Fruit fly (Drosophila melanogaster) whole organism, prepupa: ENCODE results near the gene CG6574.

ENCODE experiments used
- Blimp-1 ChIP-seq: fragments of 200-800 bp; sonication (Bioruptor generic); optimal IDR thresholded peaks from 3 replicates; lab custom pipeline; 2017; ENCODE audit warnings: missing biosample characterization, missing genetic modification characterization, mild to moderate bottlenecking, moderate library complexity, missing genetic modification reagents
- CG10669 ChIP-seq: fragments of 200-800 bp; sonication (Bioruptor generic); optimal IDR thresholded peaks from 3 replicates; lab custom pipeline; 2018; ENCODE audit warnings: missing biosample characterization, mild to moderate bottlenecking, missing genetic modification characterization, moderate library complexity
- CG11294 ChIP-seq: fragments of 200-800 bp; sonication (Bioruptor generic); IDR thresholded peaks from 2 replicates; pipeline ENCODE4 v1.3.6; 2022; ENCODE audit warnings: missing biosample characterization, missing genetic modification characterization
- CG11762 ChIP-seq: fragments of 200-800 bp; sonication (Bioruptor generic); optimal IDR thresholded peaks from 3 replicates; lab custom pipeline; 2016; ENCODE audit warnings: missing biosample characterization, missing genetic modification characterization; ENCODE audit not compliant: insufficient read depth
- CG11902 ChIP-seq: fragments of 200-800 bp; sonication (Bioruptor generic); optimal IDR thresholded peaks from 3 replicates; lab custom pipeline; 2016; ENCODE audit warnings: missing biosample characterization, missing genetic modification characterization
- CG15336 ChIP-seq: fragments of 200-800 bp; sonication (Bioruptor generic); IDR thresholded peaks from 2 replicates; pipeline ENCODE4 v1.3.6; 2022; ENCODE audit warnings: missing biosample characterization, missing genetic modification characterization
- CG1621 ChIP-seq: fragments of 200-800 bp; sonication (Bioruptor generic); optimal IDR thresholded peaks from 3 replicates; lab custom pipeline; 2018; ENCODE audit warnings: missing biosample characterization, mild to moderate bottlenecking, missing genetic modification characterization
- CG16779 ChIP-seq: fragments of 200-800 bp; sonication (Bioruptor generic); optimal IDR thresholded peaks from 3 replicates; lab custom pipeline; 2017; ENCODE audit warnings: missing biosample characterization, mild to moderate bottlenecking, missing genetic modification characterization
- CG3032 ChIP-seq: fragments of 200-800 bp; optimal IDR thresholded peaks from 2 replicates; lab custom pipeline; 2019; ENCODE audit warnings: missing biosample characterization, mild to moderate bottlenecking, missing genetic modification characterization, moderate library complexity
- CG32006 ChIP-seq: fragments of 200-800 bp; sonication (Bioruptor generic); optimal IDR thresholded peaks from 3 replicates; lab custom pipeline; 2017; ENCODE audit warnings: missing biosample characterization, mild to moderate bottlenecking, missing genetic modification characterization
- CG34406 ChIP-seq: fragments of 200-800 bp; sonication (Bioruptor generic); optimal IDR thresholded peaks from 3 replicates; lab custom pipeline; 2016; ENCODE audit warnings: missing biosample characterization, missing genetic modification characterization
- CG3919 ChIP-seq: fragments of 200-800 bp; sonication (Bioruptor generic); optimal IDR thresholded peaks from 3 replicates; lab custom pipeline; 2016; ENCODE audit warnings: missing biosample characterization, missing genetic modification characterization
- CG6792 ChIP-seq: fragments of 200-800 bp; sonication (Bioruptor generic); optimal IDR thresholded peaks from 3 replicates; lab custom pipeline; 2016; ENCODE audit warnings: missing biosample characterization, missing genetic modification characterization
- CG6808 ChIP-seq: fragments of 200-800 bp; sonication (Bioruptor generic); optimal IDR thresholded peaks from 3 replicates; lab custom pipeline; 2017; ENCODE audit warnings: missing biosample characterization, missing genetic modification characterization, mild to moderate bottlenecking, moderate library complexity, missing genetic modification reagents
- CG6854 ChIP-seq: fragments of 200-800 bp; sonication (Bioruptor generic); optimal IDR thresholded peaks from 2 replicates; lab custom pipeline; 2017; ENCODE audit warnings: missing biosample characterization, mild to moderate bottlenecking, missing genetic modification characterization
- CG7368 ChIP-seq: fragments of 200-800 bp; sonication (Bioruptor generic); optimal IDR thresholded peaks from 3 replicates; lab custom pipeline; 2016; ENCODE audit warnings: missing biosample characterization, missing genetic modification characterization
- CG8119 ChIP-seq: fragments of 200-800 bp; sonication (Bioruptor generic); IDR thresholded peaks from 3 replicates; pipeline ENCODE4 v1.3.6; 2022; ENCODE audit warnings: missing biosample characterization, missing genetic modification characterization
- CG8319 ChIP-seq: fragments of 200-800 bp; sonication (Bioruptor generic); optimal IDR thresholded peaks from 3 replicates; lab custom pipeline; 2016; ENCODE audit warnings: missing biosample characterization, missing genetic modification characterization
- CG8632 ChIP-seq: fragments of 200-800 bp; sonication (Bioruptor generic); optimal IDR thresholded peaks from 3 replicates; lab custom pipeline; 2016; ENCODE audit warnings: missing biosample characterization, missing genetic modification characterization
- CG9139 ChIP-seq: fragments of 200-800 bp; sonication (Bioruptor generic); optimal IDR thresholded peaks from 3 replicates; lab custom pipeline; 2017; ENCODE audit warnings: missing biosample characterization, mild to moderate bottlenecking, missing genetic modification characterization
- Eip75B ChIP-seq: fragments of 200-800 bp; sonication (Bioruptor generic); optimal IDR thresholded peaks from 3 replicates; lab custom pipeline; 2016; ENCODE audit warnings: missing biosample characterization, missing genetic modification characterization
- Ets21C ChIP-seq: fragments of 200-800 bp; sonication (Bioruptor generic); optimal IDR thresholded peaks from 3 replicates; lab custom pipeline; 2016; ENCODE audit warnings: missing biosample characterization, missing genetic modification characterization
- Gug ChIP-seq: fragments of 200-800 bp; sonication (Bioruptor generic); IDR thresholded peaks from 2 replicates; pipeline ENCODE4 v1.3.6; 2022; ENCODE audit warnings: missing biosample characterization, missing genetic modification characterization
- Hr39 ChIP-seq: fragments of 200-800 bp; sonication (Bioruptor generic); optimal IDR thresholded peaks from 2 replicates; lab custom pipeline; 2016; ENCODE audit warnings: missing biosample characterization, missing genetic modification characterization
- Hr4 ChIP-seq: fragments of 200-800 bp; sonication (Bioruptor generic); optimal IDR thresholded peaks from 3 replicates; lab custom pipeline; 2016; ENCODE audit warnings: missing biosample characterization, missing genetic modification characterization
- Lpt ChIP-seq: fragments of 200-800 bp; sonication (Bioruptor generic); optimal IDR thresholded peaks from 3 replicates; lab custom pipeline; 2016; ENCODE audit warnings: missing biosample characterization, missing genetic modification characterization
- OdsH ChIP-seq: fragments of 200-800 bp; sonication (Bioruptor generic); optimal IDR thresholded peaks from 3 replicates; lab custom pipeline; 2016; ENCODE audit warnings: missing biosample characterization, missing genetic modification characterization
- Smox ChIP-seq: fragments of 200-800 bp; sonication (Bioruptor generic); optimal IDR thresholded peaks from 3 replicates; lab custom pipeline; 2016; ENCODE audit warnings: missing biosample characterization, missing genetic modification characterization
- Sox102F ChIP-seq: fragments of 200-800 bp; sonication (Bioruptor generic); optimal IDR thresholded peaks from 2 replicates; lab custom pipeline; 2016; ENCODE audit warnings: missing biosample characterization, mild to moderate bottlenecking, missing genetic modification characterization
- Sox14 ChIP-seq: fragments of 200-800 bp; sonication (Bioruptor generic); optimal IDR thresholded peaks from 3 replicates; lab custom pipeline; 2016; ENCODE audit warnings: missing biosample characterization, missing genetic modification characterization
- Sox15 ChIP-seq: fragments of 200-800 bp; sonication (Bioruptor generic); optimal IDR thresholded peaks from 3 replicates; lab custom pipeline; 2016; ENCODE audit warnings: missing biosample characterization, missing genetic modification characterization
- achi ChIP-seq: fragments of 200-800 bp; sonication (Bioruptor generic); optimal IDR thresholded peaks from 3 replicates; lab custom pipeline; 2016; ENCODE audit warnings: missing biosample characterization, missing genetic modification characterization
- cyc ChIP-seq: fragments of 200-800 bp; sonication (Bioruptor generic); optimal IDR thresholded peaks from 3 replicates; lab custom pipeline; 2016; ENCODE audit warnings: missing biosample characterization, missing genetic modification characterization
- esn ChIP-seq: fragments of 200-800 bp; sonication (Bioruptor generic); optimal IDR thresholded peaks from 2 replicates; lab custom pipeline; 2016; ENCODE audit warnings: missing biosample characterization, mild to moderate bottlenecking, missing genetic modification characterization, moderate library complexity
- fd59A ChIP-seq: fragments of 200-800 bp; sonication (Bioruptor generic); optimal IDR thresholded peaks from 2 replicates; lab custom pipeline; 2017; ENCODE audit warnings: missing biosample characterization, mild to moderate bottlenecking, missing genetic modification characterization, missing genetic modification reagents
- fd85E ChIP-seq: fragments of 200-800 bp; sonication (Bioruptor generic); optimal IDR thresholded peaks from 3 replicates; lab custom pipeline; 2016; ENCODE audit warnings: missing biosample characterization, missing genetic modification characterization
- fkh ChIP-seq: fragments of 200-800 bp; sonication (Bioruptor generic); optimal IDR thresholded peaks from 3 replicates; lab custom pipeline; 2017; ENCODE audit warnings: missing biosample characterization, mild to moderate bottlenecking, missing genetic modification characterization, moderate library complexity
- lz ChIP-seq: fragments of 200-800 bp; sonication (Bioruptor generic); optimal IDR thresholded peaks from 3 replicates; lab custom pipeline; 2016; ENCODE audit warnings: missing biosample characterization, missing genetic modification characterization
- net ChIP-seq: fragments of 200-800 bp; sonication (Bioruptor generic); optimal IDR thresholded peaks from 3 replicates; lab custom pipeline; 2016; ENCODE audit warnings: missing biosample characterization, missing genetic modification characterization
- pdm3 ChIP-seq: fragments of 200-800 bp; sonication (Bioruptor generic); optimal IDR thresholded peaks from 3 replicates; lab custom pipeline; 2016; ENCODE audit warnings: missing biosample characterization, missing genetic modification characterization
- ss ChIP-seq, 2 experiments: fragments of 200-800 bp; sonication (Bioruptor generic); optimal IDR thresholded peaks; 2 replicates in 1 of 2; 3 replicates in 1 of 2; lab custom pipeline; 2017 to 2018; ENCODE audit warnings: mild to moderate bottlenecking in 2 of 2, missing biosample characterization in 2 of 2, missing genetic modification characterization in 2 of 2, moderate library complexity in 1 of 2
- svp ChIP-seq: fragments of 200-800 bp; sonication (Bioruptor generic); peaks from one replicate; lab custom pipeline; 2016; ENCODE audit warnings: missing biosample characterization, missing genetic modification characterization
- topi ChIP-seq: fragments of 200-800 bp; sonication (Bioruptor generic); optimal IDR thresholded peaks from 3 replicates; lab custom pipeline; 2016; ENCODE audit warnings: missing biosample characterization, missing genetic modification characterization

CG6574 gene

dm6 chr3R:10888633-10889519 is 26.1 kb upstream of the CG6574 start (continued):
- TF ChIP-seq Eip75B: peak; percentile 50
- no peak for TF ChIP-seq Sox15
- peak; percentile 22 for TF ChIP-seq topi (GFP tag; lab: Kevin White, UChicago)
- TF ChIP-seq Sox102F: peak; percentile 14
- peak; percentile 21 for TF ChIP-seq lz
- TF ChIP-seq Ets21C (GFP tag; lab: Kevin White, UChicago): no peak
- TF ChIP-seq fd59A (GFP tag; lab: Kevin White, UChicago): no peak
- peak; percentile 62 for TF ChIP-seq CG3032
- no peak for TF ChIP-seq Blimp-1
- TF ChIP-seq CG3919 (GFP tag; lab: Kevin White, UChicago): peak; percentile 38
- TF ChIP-seq, all 60 proteins: peak for 42

DNA sequence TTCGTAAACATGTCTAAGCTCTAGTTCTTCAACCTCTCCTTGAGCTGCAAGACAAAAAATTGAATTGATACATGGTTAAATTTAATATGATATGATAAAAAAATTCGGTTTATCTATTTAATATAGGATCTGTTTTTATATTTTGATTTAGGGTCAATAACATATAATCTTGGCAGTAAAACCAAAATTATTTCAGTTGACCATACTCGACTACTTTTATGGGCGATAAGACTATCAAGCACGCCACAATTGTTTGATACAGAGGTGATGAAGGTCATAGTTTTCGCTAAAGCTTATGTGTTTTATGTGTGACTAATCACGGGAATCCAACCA is 25.5 kb upstream of the CG6574 start:
- TF ChIP-seq Hr39 (GFP tag; lab: Kevin White, UChicago) (no peak), svp (GFP tag; lab: Kevin White, UChicago) (peak; percentile 52), cyc (GFP tag; lab: Kevin White, UChicago) (no peak)

DNA sequence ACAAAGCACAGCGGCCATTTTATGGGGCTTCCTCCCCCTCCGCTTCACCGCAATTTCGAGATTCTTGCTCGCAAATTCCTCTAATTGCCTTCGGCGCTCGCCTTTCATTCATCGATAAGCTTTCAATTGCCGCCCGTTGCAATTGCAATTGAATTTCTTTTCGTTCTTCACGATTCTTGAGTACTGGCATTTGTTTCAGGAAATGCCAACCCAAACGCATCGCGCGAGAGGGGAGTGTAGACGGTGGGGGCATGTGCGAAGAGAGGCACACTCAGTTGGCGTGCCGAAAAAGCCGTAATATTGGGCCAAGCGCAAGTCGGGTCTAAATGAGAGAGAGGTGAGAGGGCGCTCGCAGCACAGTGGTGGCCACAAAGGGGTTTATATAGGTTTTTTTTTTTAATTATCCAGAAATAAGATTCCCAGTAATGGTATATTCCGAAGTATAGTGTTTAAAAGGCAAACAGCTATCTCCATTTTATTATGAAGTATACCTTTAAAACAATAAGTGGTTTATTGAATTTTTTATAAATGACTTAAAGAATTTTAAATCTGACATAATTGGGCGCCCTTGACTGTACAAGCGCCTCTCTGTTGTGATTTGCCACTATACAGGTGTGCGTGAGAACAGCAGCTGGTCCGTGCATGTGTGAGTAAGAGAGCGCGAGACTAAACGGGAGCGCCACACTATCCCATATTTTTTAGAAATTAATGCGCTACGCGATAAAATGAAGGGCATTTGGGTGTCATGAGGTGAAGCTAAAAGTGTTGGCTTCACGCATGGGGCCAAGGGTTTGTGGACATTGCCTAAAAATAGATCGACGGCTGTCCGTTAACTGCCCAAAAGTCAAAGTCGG is 23.9 kb upstream of the CG6574 start:
- TF ChIP-seq CG3032: peak; percentile 76
- peak; percentile 70 for TF ChIP-seq CG1621 (tag; lab: Kevin White, UChicago)
- TF ChIP-seq cyc (GFP tag; lab: Kevin White, UChicago): peak; percentile 91
- TF ChIP-seq CG9139 (GFP tag; lab: Kevin White, UChicago): peak; percentile 80
- peak; percentile 91 for TF ChIP-seq CG16779 (tag; lab: Kevin White, UChicago)
- TF ChIP-seq esn (GFP tag; lab: Kevin White, UChicago): peak; percentile 94
- peak; percentile 92 for TF ChIP-seq Smox (GFP tag; lab: Kevin White, UChicago)
- peak; percentile 83 to 86 for TF ChIP-seq ss (GFP tag; optimal IDR thresholded peaks at IDR 0.05; lab: Kevin White, UChicago)
- peak; percentile 93 for TF ChIP-seq net (GFP tag; lab: Kevin White, UChicago)
- TF ChIP-seq CG15336: peak; percentile 95
- TF ChIP-seq Sox14: peak; percentile 85
- peak; percentile 86 for TF ChIP-seq Gug (GFP tag; lab: Robert Waterston, UW)
- TF ChIP-seq fd59A (GFP tag; lab: Kevin White, UChicago): peak; percentile 81
- peak; percentile 77 for TF ChIP-seq CG8319
- TF ChIP-seq Blimp-1: peak; percentile 57
- peak; percentile 86 for TF ChIP-seq CG11762 (GFP tag; lab: Kevin White, UChicago)
- TF ChIP-seq CG32006: peak; percentile 93
- TF ChIP-seq Sox102F: peak; percentile 93
- peak; percentile 83 for TF ChIP-seq CG11294 (GFP tag; lab: Robert Waterston, UW)
- TF ChIP-seq CG11902: peak; percentile 80
- peak; percentile 93 for TF ChIP-seq CG6792 (GFP tag; lab: Kevin White, UChicago)
- peak; percentile 93 for TF ChIP-seq OdsH (GFP tag; lab: Kevin White, UChicago)
- peak; percentile 95 for TF ChIP-seq lz
- TF ChIP-seq fd85E (GFP tag; lab: Kevin White, UChicago): peak; percentile 80
- TF ChIP-seq CG6854: peak; percentile 76
- TF ChIP-seq pdm3: peak; percentile 91
- peak; percentile 80 for TF ChIP-seq CG7368 (GFP tag; lab: Kevin White, UChicago)
- TF ChIP-seq achi (GFP tag; lab: Kevin White, UChicago): peak; percentile 90
- peak; percentile 94 for TF ChIP-seq Hr4 (GFP tag; lab: Kevin White, UChicago)
- TF ChIP-seq CG8632 (GFP tag; lab: Kevin White, UChicago): peak; percentile 88
- peak; percentile 87 for TF ChIP-seq Lpt (GFP tag; lab: Kevin White, UChicago)
- peak; percentile 92 for TF ChIP-seq CG34406 (GFP tag; lab: Kevin White, UChicago)
- TF ChIP-seq fkh (GFP tag; lab: Kevin White, UChicago): peak; percentile 71
- TF ChIP-seq Ets21C (GFP tag; lab: Kevin White, UChicago): peak; percentile 87
- peak; percentile 96 for TF ChIP-seq CG8119 (GFP tag; lab: Robert Waterston, UW)
- TF ChIP-seq Eip75B: peak; percentile 94
- peak; percentile 79 for TF ChIP-seq CG6808 (GFP tag; lab: Kevin White, UChicago)
- TF ChIP-seq CG10669: peak; percentile 72
- TF ChIP-seq topi (GFP tag; lab: Kevin White, UChicago): peak; percentile 93
